Worm (Caenorhabditis elegans): ENCODE results near the gene F26F2.3.

DNA sequence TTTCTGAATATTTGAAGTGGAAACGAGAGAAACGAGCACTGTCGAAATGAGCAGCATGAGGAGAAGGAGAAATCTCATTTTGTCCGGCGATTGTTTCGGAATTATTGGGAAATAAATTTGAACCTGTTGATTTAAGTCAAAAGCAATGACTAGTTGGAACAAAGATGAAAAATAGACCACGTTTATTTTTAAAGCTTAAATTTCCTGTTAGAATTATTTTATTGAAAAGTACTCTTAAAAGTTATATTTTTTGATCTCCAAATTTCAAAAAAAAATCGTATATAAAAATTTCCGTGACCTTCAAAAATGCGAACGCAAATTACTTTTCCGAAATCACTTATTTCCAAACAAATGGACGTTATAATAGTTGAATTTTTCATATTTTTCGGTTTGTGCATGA lies 29.3 kb upstream of the F26F2.3 start, which contains the start of gene F26F2.11:
- TF ChIP-seq ceh-40 (GFP tag; IDR thresholded peaks at IDR 0.05) (no peak), repo-1 (tag; optimal IDR thresholded peaks at IDR 0.05) (no peak), ama-1 (optimal IDR thresholded peaks at IDR 0.05) (no peak), ama-1 (GFP tag; optimal IDR thresholded peaks at IDR 0.05) (no peak), Y67H2A.10 (GFP tag; conservative IDR thresholded peaks at IDR 0.05) (no peak), atf-7 (tag; optimal IDR thresholded peaks at IDR 0.05) (no peak), unc-130 (GFP tag; optimal IDR thresholded peaks at IDR 0.05) (no peak), hlh-26 (GFP tag; conservative IDR thresholded peaks at IDR 0.05) (no peak), snpc-4 (GFP tag; optimal IDR thresholded peaks at IDR 0.05) (no peak), snpc-4 (tag; optimal IDR thresholded peaks at IDR 0.05) (no peak), hmg-20 (GFP tag; IDR thresholded peaks at IDR 0.05) (no peak), sea-2 (GFP tag; IDR thresholded peaks at IDR 0.05) (no peak), Y79H2A.3 (GFP tag; conservative IDR thresholded peaks at IDR 0.05) (no peak)
